Fruit fly (Drosophila melanogaster): ENCODE results near the gene ssp3.
A peak's percentile ranks its signal among the peaks of the same experiment; 100 is the strongest.

The ssp3 gene

dm6 chr2L:18881014-18881660 lies 62.6 kb downstream of the ssp3 start, which contains the start of gene tup:
tup (minus strand) TSS chr2L:18881261.
- TF ChIP-seq dmrt93B (GFP tag; optimal IDR thresholded peaks at IDR 0.05) (no peak), rgr (GFP tag; optimal IDR thresholded peaks at IDR 0.05) (peak; percentile 24), br (GFP tag; optimal IDR thresholded peaks at IDR 0.05) (peak; percentile 9), Vsx2 (GFP tag; optimal IDR thresholded peaks at IDR 0.05; ENCODE audit: partially characterized antibody) (peak; percentile 91), tai (GFP tag; optimal IDR thresholded peaks at IDR 0.05) (no peak), h (GFP tag; optimal IDR thresholded peaks at IDR 0.05) (peak; percentile 41), Rel (GFP tag; optimal IDR thresholded peaks at IDR 0.05) (no peak), Rel (tag; optimal IDR thresholded peaks at IDR 0.05) (peak; percentile 21), Hr83 (GFP tag; optimal IDR thresholded peaks at IDR 0.05; ENCODE audit: poor library complexity, severe bottlenecking) (peak; percentile 21), Dif (GFP tag; optimal IDR thresholded peaks at IDR 0.05; ENCODE audit: partially characterized antibody) (peak; percentile 94), foxo (GFP tag; optimal IDR thresholded peaks at IDR 0.05) (peak in 1 of 2 experiments; percentile 2), GATAd (GFP tag; optimal IDR thresholded peaks at IDR 0.05) (no peak), psq (GFP tag; optimal IDR thresholded peaks at IDR 0.05) (peak; percentile 12), Sp1 (GFP tag; optimal IDR thresholded peaks at IDR 0.05) (peak; percentile 7), dl (GFP tag; optimal IDR thresholded peaks at IDR 0.05; ENCODE audit: insufficient read depth in 1 of 2, partially characterized antibody in 2 of 2) (peak; percentile 10 to 73), dsf (GFP tag; optimal IDR thresholded peaks at IDR 0.05; ENCODE audit: borderline replicate concordance) (no peak), Jra (GFP tag; optimal IDR thresholded peaks at IDR 0.05) (no peak)

dm6 chr2L:18878439-18878838 lies 65.3 kb downstream of the ssp3 start:
- TF ChIP-seq CG32264 (GFP tag; optimal IDR thresholded peaks at IDR 0.05): no peak
- TF ChIP-seq fru (GFP tag; optimal IDR thresholded peaks at IDR 0.05): no peak
- TF ChIP-seq dl (GFP tag; optimal IDR thresholded peaks at IDR 0.05; ENCODE audit: insufficient read depth in 1 of 2, partially characterized antibody in 2 of 2): no peak
- no peak for TF ChIP-seq N (GFP tag; optimal IDR thresholded peaks at IDR 0.05)
- TF ChIP-seq Rel (GFP tag; optimal IDR thresholded peaks at IDR 0.05): no peak
- TF ChIP-seq Rel (tag; optimal IDR thresholded peaks at IDR 0.05): no peak
- TF ChIP-seq sage (GFP tag; optimal IDR thresholded peaks at IDR 0.05): no peak
- no peak for TF ChIP-seq br (GFP tag; optimal IDR thresholded peaks at IDR 0.05)
- TF ChIP-seq rgr (GFP tag; optimal IDR thresholded peaks at IDR 0.05): no peak
- no peak for TF ChIP-seq HLH106 (tag; optimal IDR thresholded peaks at IDR 0.05)

- no peak for TF ChIP-seq foxo (GFP tag; optimal IDR thresholded peaks at IDR 0.05)
- no peak for TF ChIP-seq rgr (GFP tag; optimal IDR thresholded peaks at IDR 0.05)
- no peak for TF ChIP-seq Vsx2 (GFP tag; optimal IDR thresholded peaks at IDR 0.05; ENCODE audit: partially characterized antibody)
- TF ChIP-seq Hnf4 (GFP tag; optimal IDR thresholded peaks at IDR 0.05): no peak
- no peak for TF ChIP-seq Hr83 (GFP tag; optimal IDR thresholded peaks at IDR 0.05; ENCODE audit: poor library complexity, severe bottlenecking)
- no peak for TF ChIP-seq OdsH (GFP tag; optimal IDR thresholded peaks at IDR 0.05)
- TF ChIP-seq Dfd (GFP tag; optimal IDR thresholded peaks at IDR 0.05): no peak
- TF ChIP-seq dl (GFP tag; optimal IDR thresholded peaks at IDR 0.05; ENCODE audit: insufficient read depth in 1 of 2, partially characterized antibody in 2 of 2): no peak
- TF ChIP-seq tai (GFP tag; optimal IDR thresholded peaks at IDR 0.05): no peak
- no peak for TF ChIP-seq Dif (GFP tag; optimal IDR thresholded peaks at IDR 0.05; ENCODE audit: partially characterized antibody)
- no peak for TF ChIP-seq dmrt93B (GFP tag; optimal IDR thresholded peaks at IDR 0.05)
Observed at dm6 chr2L:18875213-18875612, 68.5 kb downstream of the ssp3 start.

dm6 chr2L:18871822-18872221 lies 71.9 kb downstream of the ssp3 start:
- no peak for TF ChIP-seq Rel (GFP tag; optimal IDR thresholded peaks at IDR 0.05)
- TF ChIP-seq Rel (tag; optimal IDR thresholded peaks at IDR 0.05): no peak
- no peak for TF ChIP-seq jim (GFP tag; optimal IDR thresholded peaks at IDR 0.05)
- TF ChIP-seq CrebA (GFP tag; optimal IDR thresholded peaks at IDR 0.05; ENCODE audit: borderline replicate concordance): no peak
- TF ChIP-seq Sp1 (GFP tag; optimal IDR thresholded peaks at IDR 0.05): no peak
- no peak for TF ChIP-seq pan (optimal IDR thresholded peaks at IDR 0.05)
- TF ChIP-seq Hnf4 (GFP tag; optimal IDR thresholded peaks at IDR 0.05): no peak
- peak; percentile 5 for TF ChIP-seq psq (GFP tag; optimal IDR thresholded peaks at IDR 0.05)
- TF ChIP-seq foxo (GFP tag; optimal IDR thresholded peaks at IDR 0.05): peak in 1 of 2 experiments; percentile 31
- peak; percentile 18 for TF ChIP-seq ey (GFP tag; optimal IDR thresholded peaks at IDR 0.05)
- no peak for TF ChIP-seq sage (GFP tag; optimal IDR thresholded peaks at IDR 0.05)
- TF ChIP-seq OdsH (GFP tag; optimal IDR thresholded peaks at IDR 0.05): peak; percentile 26

- TF ChIP-seq CG32264 (GFP tag; optimal IDR thresholded peaks at IDR 0.05) (no peak), foxo (GFP tag; optimal IDR thresholded peaks at IDR 0.05) (no peak)
Observed at dm6 chr2L:18867815-18868214, 75.9 kb downstream of the ssp3 start.

All from whole organism, wandering third instar larva.